Worm (Caenorhabditis elegans) whole organism, L1 larva: ENCODE measurements around the gene Y110A2AL.5.
A peak's percentile ranks its signal among the peaks of the same experiment; 100 is the strongest.

Experiments used
- C04F5.9 ChIP-seq: sonication (generic microtip); optimal IDR thresholded peaks from 2 replicates; lab custom pipeline; 2016; ENCODE audit warnings: missing genetic modification characterization, missing compliant biosample characterization
- C16A3.4 ChIP-seq: fragments of 150-350 bp; optimal IDR thresholded peaks from 2 replicates; lab custom pipeline; 2014; ENCODE audit warnings: missing biosample characterization, missing genetic modification characterization
- C34B4.2 ChIP-seq: sonication (generic microtip); optimal IDR thresholded peaks from 2 replicates; lab custom pipeline; 2017; ENCODE audit warnings: mild to moderate bottlenecking, missing genetic modification characterization, missing compliant biosample characterization
- Y116A8C.19 ChIP-seq: sonication (generic microtip); optimal IDR thresholded peaks from 2 replicates; lab custom pipeline; 2016; ENCODE audit warnings: missing compliant biosample characterization, missing genetic modification characterization, borderline replicate concordance
- aha-1 ChIP-seq: fragments of 150-350 bp; optimal IDR thresholded peaks from 2 replicates; lab custom pipeline; 2014; ENCODE audit warnings: missing biosample characterization, missing genetic modification characterization
- alr-1 ChIP-seq: fragments of 200-800 bp; sonication (Bioruptor generic); optimal IDR thresholded peaks from 2 replicates; lab custom pipeline; 2018; ENCODE audit warnings: borderline replicate concordance, mild to moderate bottlenecking, missing genetic modification characterization, missing compliant biosample characterization
- aly-2 ChIP-seq: fragments of 150-350 bp; optimal IDR thresholded peaks from 2 replicates; lab custom pipeline; 2014; ENCODE audit warnings: missing biosample characterization, missing genetic modification characterization
- ama-1 ChIP-seq: fragments of 150-350 bp; optimal IDR thresholded peaks from 2 replicates; lab custom pipeline; 2014
- ceh-63 ChIP-seq: fragments of 200-800 bp; sonication (Bioruptor generic); optimal IDR thresholded peaks from 2 replicates; lab custom pipeline; 2018; ENCODE audit warnings: mild to moderate bottlenecking, missing genetic modification characterization, missing compliant biosample characterization
- ceh-8 ChIP-seq: fragments of 200-800 bp; sonication (Bioruptor generic); optimal IDR thresholded peaks from 2 replicates; lab custom pipeline; 2018; ENCODE audit warnings: mild to moderate bottlenecking, missing genetic modification characterization, moderate library complexity, missing compliant biosample characterization
- ceh-90 ChIP-seq: sonication (generic microtip); optimal IDR thresholded peaks from 2 replicates; lab custom pipeline; 2016; ENCODE audit warnings: missing genetic modification characterization, missing compliant biosample characterization
- ces-1 ChIP-seq: fragments of 150-350 bp; optimal IDR thresholded peaks from 2 replicates; lab custom pipeline; 2014; ENCODE audit warnings: missing biosample characterization, missing genetic modification reagents, missing genetic modification characterization
- dsc-1 ChIP-seq: sonication (generic microtip); optimal IDR thresholded peaks from 2 replicates; lab custom pipeline; 2016; ENCODE audit warnings: mild to moderate bottlenecking, missing genetic modification characterization, missing compliant biosample characterization
- efl-1 ChIP-seq, 4 experiments: fragments of 150-350 bp; optimal IDR thresholded peaks in 3 of 4; peaks in 1 of 4; 1 replicate in 1 of 4; 2 replicates in 3 of 4; lab custom pipeline; 2014; ENCODE audit warnings: missing biosample characterization in 2 of 4, missing genetic modification characterization in 2 of 4, missing genetic modification reagents in 2 of 4
- efl-3 ChIP-seq: fragments of 200-800 bp; sonication (Bioruptor generic); optimal IDR thresholded peaks from 2 replicates; lab custom pipeline; 2018; ENCODE audit warnings: mild to moderate bottlenecking, missing genetic modification characterization, missing compliant biosample characterization
- egl-27 ChIP-seq, 2 experiments: fragments of 150-350 bp in 1 of 2; sonication (generic microtip); optimal IDR thresholded peaks; 3 replicates each; lab custom pipeline; 2017 to 2018; ENCODE audit warnings: missing biosample characterization in 2 of 2, missing genetic modification characterization in 2 of 2, missing genetic modification reagents in 2 of 2
- elt-3 ChIP-seq, 6 experiments: fragments of 150-350 bp in 1 of 6; sonication (generic microtip); optimal IDR thresholded peaks; 2 replicates each; lab custom pipeline; 2017 to 2018; ENCODE audit warnings: missing biosample characterization in 6 of 6, missing genetic modification characterization in 6 of 6, inconsistent platforms in 1 of 6
- fkh-4 ChIP-seq: sonication (generic microtip); optimal IDR thresholded peaks from 2 replicates; lab custom pipeline; 2016; ENCODE audit warnings: missing compliant biosample characterization, missing genetic modification characterization, borderline replicate concordance
- fkh-8 ChIP-seq: sonication (generic microtip); optimal IDR thresholded peaks from 2 replicates; lab custom pipeline; 2016; ENCODE audit warnings: mild to moderate bottlenecking, missing genetic modification characterization, missing compliant biosample characterization
- hlh-17 ChIP-seq: fragments of 200-800 bp; sonication (Bioruptor generic); optimal IDR thresholded peaks from 2 replicates; lab custom pipeline; 2018; ENCODE audit warnings: missing genetic modification characterization, mild to moderate bottlenecking, missing compliant biosample characterization, moderate library complexity, borderline replicate concordance
- hlh-4 ChIP-seq: sonication (generic microtip); optimal IDR thresholded peaks from 2 replicates; lab custom pipeline; 2016; ENCODE audit warnings: mild to moderate bottlenecking, missing genetic modification characterization, missing compliant biosample characterization
- irx-1 ChIP-seq: sonication (generic microtip); optimal IDR thresholded peaks from 2 replicates; lab custom pipeline; 2016; ENCODE audit warnings: missing genetic modification characterization, missing compliant biosample characterization
- lin-14 ChIP-seq: fragments of 200-800 bp; sonication (Bioruptor generic); optimal IDR thresholded peaks from 2 replicates; lab custom pipeline; 2018; ENCODE audit warnings: mild to moderate bottlenecking, missing genetic modification characterization, moderate library complexity, missing compliant biosample characterization
- lin-15B ChIP-seq: fragments of 150-350 bp; sonication (generic microtip); optimal IDR thresholded peaks from 3 replicates; lab custom pipeline; 2014; ENCODE audit warnings: missing biosample characterization, missing genetic modification characterization
- lin-35 ChIP-seq, 2 experiments: fragments of 150-350 bp; optimal IDR thresholded peaks; 2 replicates each; lab custom pipeline; 2014; ENCODE audit warnings: missing biosample characterization in 2 of 2, missing genetic modification characterization in 2 of 2, missing genetic modification reagents in 2 of 2
- lin-39 ChIP-seq: fragments of 150-350 bp; optimal IDR thresholded peaks from 2 replicates; lab custom pipeline; 2014; ENCODE audit warnings: missing biosample characterization, missing genetic modification reagents, missing genetic modification characterization
- mep-1 ChIP-seq: fragments of 150-350 bp; optimal IDR thresholded peaks from 2 replicates; lab custom pipeline; 2014; ENCODE audit warnings: missing biosample characterization, missing genetic modification characterization
- nhr-76 ChIP-seq: sonication (generic microtip); optimal IDR thresholded peaks from 2 replicates; lab custom pipeline; 2017; ENCODE audit warnings: missing biosample characterization, missing genetic modification characterization
- nhr-84 ChIP-seq: sonication (generic microtip); optimal IDR thresholded peaks from 2 replicates; lab custom pipeline; 2017; ENCODE audit warnings: missing biosample characterization, missing genetic modification characterization
- nhr-90 ChIP-seq: sonication (generic microtip); optimal IDR thresholded peaks from 2 replicates; lab custom pipeline; 2016; ENCODE audit warnings: mild to moderate bottlenecking, missing genetic modification characterization, missing compliant biosample characterization; ENCODE audit not compliant: poor library complexity
- pax-3 ChIP-seq: fragments of 200-800 bp; sonication (Bioruptor generic); optimal IDR thresholded peaks from 2 replicates; lab custom pipeline; 2018; ENCODE audit warnings: mild to moderate bottlenecking, missing genetic modification characterization, moderate library complexity, missing compliant biosample characterization
- pqm-1 ChIP-seq: sonication (generic microtip); optimal IDR thresholded peaks from 3 replicates; lab custom pipeline; 2017; ENCODE audit warnings: missing biosample characterization, missing genetic modification characterization
- skn-1 ChIP-seq: fragments of 150-350 bp; optimal IDR thresholded peaks from 2 replicates; lab custom pipeline; 2014; ENCODE audit warnings: missing biosample characterization, missing genetic modification characterization
- snpc-4 ChIP-seq: fragments of 150-350 bp; optimal IDR thresholded peaks from 2 replicates; lab custom pipeline; 2014; ENCODE audit warnings: missing biosample characterization, missing genetic modification characterization
- snu-23 ChIP-seq: sonication (generic microtip); optimal IDR thresholded peaks from 2 replicates; lab custom pipeline; 2016; ENCODE audit warnings: missing genetic modification characterization, missing compliant biosample characterization
- sox-4 ChIP-seq: sonication (generic microtip); optimal IDR thresholded peaks from 2 replicates; lab custom pipeline; 2016; ENCODE audit warnings: missing genetic modification characterization, missing compliant biosample characterization
- swsn-7 ChIP-seq: sonication (generic microtip); optimal IDR thresholded peaks from 2 replicates; lab custom pipeline; 2016; ENCODE audit warnings: missing genetic modification characterization, missing compliant biosample characterization
- unc-130 ChIP-seq: fragments of 150-350 bp; optimal IDR thresholded peaks from 2 replicates; lab custom pipeline; 2017; ENCODE audit warnings: missing biosample characterization, missing genetic modification characterization, inconsistent platforms
- unc-30 ChIP-seq: sonication (generic microtip); optimal IDR thresholded peaks from 2 replicates; lab custom pipeline; 2017; ENCODE audit warnings: missing biosample characterization, missing genetic modification characterization
- unc-62 ChIP-seq: fragments of 150-350 bp; optimal IDR thresholded peaks from 2 replicates; lab custom pipeline; 2014; ENCODE audit warnings: missing biosample characterization, missing genetic modification reagents, missing genetic modification characterization
- unc-86 ChIP-seq: sonication (generic microtip); optimal IDR thresholded peaks from 2 replicates; lab custom pipeline; 2016; ENCODE audit warnings: missing genetic modification characterization, missing compliant biosample characterization
- vab-15 ChIP-seq: sonication (generic microtip); optimal IDR thresholded peaks from 2 replicates; lab custom pipeline; 2017; ENCODE audit warnings: missing genotype, mild to moderate bottlenecking, missing genetic modification characterization, missing compliant biosample characterization
- zag-1 ChIP-seq: fragments of 150-350 bp; optimal IDR thresholded peaks from 2 replicates; lab custom pipeline; 2014; ENCODE audit warnings: missing biosample characterization, missing genetic modification characterization
- zip-4 ChIP-seq: fragments of 200-800 bp; sonication (Bioruptor generic); optimal IDR thresholded peaks from 2 replicates; lab custom pipeline; 2018; ENCODE audit warnings: mild to moderate bottlenecking, missing genetic modification characterization, moderate library complexity, missing compliant biosample characterization
- ztf-11 ChIP-seq, 2 experiments: sonication (generic microtip); optimal IDR thresholded peaks; 2 replicates each; lab custom pipeline; 2016 to 2017; ENCODE audit warnings: missing genetic modification characterization in 2 of 2, missing biosample characterization in 1 of 2, missing compliant biosample characterization in 1 of 2
- ztf-4 ChIP-seq: fragments of 150-350 bp; optimal IDR thresholded peaks from 2 replicates; lab custom pipeline; 2014; ENCODE audit warnings: missing biosample characterization, missing genetic modification characterization

Gene Y110A2AL.5

DNA sequence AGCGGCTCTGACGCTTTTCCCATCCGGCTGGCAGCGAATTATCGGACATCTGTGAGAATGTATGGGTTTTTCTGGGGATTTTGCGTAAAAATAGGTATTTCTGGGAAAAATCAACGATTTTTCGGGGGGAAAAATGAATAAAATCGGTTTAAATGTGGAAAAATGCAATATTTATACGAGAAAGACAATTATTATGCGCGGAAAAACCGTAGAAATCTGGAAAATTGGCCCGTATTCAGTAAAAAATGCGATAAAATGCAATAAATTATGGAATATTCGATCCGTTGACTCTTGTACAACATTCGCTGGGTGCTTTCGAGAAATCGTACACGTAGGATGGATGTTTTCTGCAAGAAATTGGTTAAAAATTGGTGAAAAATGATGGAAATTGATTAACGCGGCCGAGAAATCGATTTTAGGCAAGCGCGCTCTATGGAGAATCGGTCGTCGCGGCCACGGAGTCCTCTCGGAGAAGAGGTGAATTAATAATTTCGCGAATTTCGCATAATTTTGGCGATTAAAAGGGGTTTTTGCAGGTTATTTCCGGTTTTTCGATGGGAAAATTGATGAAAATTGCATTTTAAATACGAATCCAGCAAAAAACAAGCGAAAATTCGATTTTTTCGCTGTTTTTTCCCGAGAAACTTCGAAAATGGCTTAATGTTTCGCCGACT lies 24.8 kb downstream of the Y110A2AL.5 start, which contains the start of gene pinn-1 (continued):
- TF ChIP-seq fkh-4 (tag; lab: Kevin White, UChicago) (peak; percentile 99), swsn-7 (peak; percentile 93), unc-62 (GFP tag; lab: Kevin White, UChicago) (no peak), fkh-8 (tag; lab: Kevin White, UChicago) (peak; percentile 96), C16A3.4 (peak; percentile 90), mep-1 (tag; lab: Kevin White, UChicago) (peak; percentile 81), nhr-76 (tag; lab: Kevin White, UChicago) (no peak), aha-1 (tag; lab: Kevin White, UChicago) (no peak), lin-14 (GFP tag; lab: Kevin White, UChicago) (peak; percentile 92), unc-130 (peak; percentile 94), alr-1 (tag; lab: Kevin White, UChicago) (no peak), sox-4 (tag; lab: Kevin White, UChicago) (peak; percentile 95), hlh-4 (no peak), efl-1 (optimal IDR thresholded peaks at IDR 0.05; lab: Kevin White, UChicago) (peak; percentile 87 to 89), efl-1 (GFP tag; optimal IDR thresholded peaks at IDR 0.05 in 1 of 2; lab: Kevin White, UChicago) (peak; percentile 83 to 98), C04F5.9 (peak; percentile 97), irx-1 (tag; lab: Kevin White, UChicago) (peak; percentile 98), ceh-8 (GFP tag; lab: Kevin White, UChicago) (peak; percentile 85), vab-15 (tag; lab: Kevin White, UChicago) (peak; percentile 97), pqm-1 (peak; percentile 49), C34B4.2 (tag; lab: Kevin White, UChicago) (peak; percentile 74), snu-23 (GFP tag; lab: Kevin White, UChicago) (peak; percentile 94), ztf-4 (tag; lab: Kevin White, UChicago) (peak; percentile 56), unc-86 (peak; percentile 89), unc-30 (no peak), ceh-63 (peak; percentile 55), lin-15B (tag; lab: Kevin White, UChicago) (peak; percentile 94), zag-1 (no peak), efl-3 (GFP tag; lab: Kevin White, UChicago) (peak; percentile 89), ama-1 (lab: Kevin White, UChicago) (no peak), dsc-1 (tag; lab: Kevin White, UChicago) (peak; percentile 97), ceh-90 (tag; lab: Kevin White, UChicago) (peak; percentile 97), elt-3 (tag; optimal IDR thresholded peaks at IDR 0.05; lab: Kevin White, UChicago) (peak in 2 of 6 experiments; percentile 74 to 76), skn-1 (tag; lab: Kevin White, UChicago) (peak; percentile 84), aly-2 (tag; lab: Kevin White, UChicago) (peak; percentile 61), nhr-90 (peak; percentile 98), nhr-84 (tag; lab: Kevin White, UChicago) (no peak), snpc-4 (tag; lab: Kevin White, UChicago) (peak; percentile 75), Y116A8C.19 (tag; lab: Kevin White, UChicago) (peak; percentile 88), zip-4 (GFP tag; lab: Kevin White, UChicago) (peak; percentile 85), lin-39 (tag; lab: Kevin White, UChicago) (peak; percentile 81), lin-35 (GFP tag; optimal IDR thresholded peaks at IDR 0.05; lab: Kevin White, UChicago) (peak; percentile 85 to 87), ces-1 (GFP tag; lab: Kevin White, UChicago) (no peak), egl-27 (tag; optimal IDR thresholded peaks at IDR 0.05; lab: Kevin White, UChicago) (no peak), hlh-17 (GFP tag; lab: Kevin White, UChicago) (peak; percentile 96), pax-3 (tag; lab: Kevin White, UChicago) (peak; percentile 97), ztf-11 (tag; optimal IDR thresholded peaks at IDR 0.05; lab: Kevin White, UChicago) (peak in 1 of 2 experiments; percentile 98)
